Worm (Caenorhabditis elegans): ENCODE data around the gene T16H12.13.
A peak's percentile ranks its signal among the peaks of the same experiment; 100 is the strongest.

T16H12.13 gene

DNA sequence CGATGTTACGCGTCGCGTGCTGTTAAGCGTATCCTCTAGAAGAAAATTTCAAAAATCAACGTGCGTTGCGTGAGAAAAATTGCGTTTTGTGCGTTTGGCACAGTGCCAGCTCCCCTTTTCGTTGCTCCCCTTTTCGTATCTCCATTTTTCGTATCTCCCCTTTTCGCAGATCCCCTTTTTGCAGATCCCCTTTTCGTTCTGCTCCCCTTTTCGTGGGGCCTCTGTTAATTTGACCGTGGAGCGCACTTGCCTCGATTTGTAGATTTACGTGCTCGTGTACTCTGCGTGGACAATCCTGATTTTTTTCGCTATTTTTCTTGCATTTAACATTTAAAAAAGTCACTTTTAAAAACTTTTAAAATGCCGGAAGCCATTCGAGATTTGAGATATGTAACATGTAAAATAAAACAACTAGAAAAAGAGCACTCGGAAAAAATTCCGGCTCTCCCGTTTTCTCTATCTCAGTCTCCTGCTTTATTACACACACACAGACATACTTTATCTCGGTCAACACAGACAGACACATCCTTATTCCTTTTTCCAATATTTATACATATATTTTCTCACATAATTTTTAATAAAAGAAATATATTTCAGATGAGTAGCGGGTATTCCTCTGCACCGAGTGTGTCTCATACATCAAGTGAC lies 38.5 kb downstream of the T16H12.13 start, which contains the start of gene ttll-4 (continued):
- no peak for TF ChIP-seq somi-1 (GFP tag; optimal IDR thresholded peaks at IDR 0.05)
- TF ChIP-seq rpc-1 (optimal IDR thresholded peaks at IDR 0.05): no peak
- no peak for TF ChIP-seq rpc-1 (tag; optimal IDR thresholded peaks at IDR 0.05)
- no peak for TF ChIP-seq pha-4 (tag; optimal IDR thresholded peaks at IDR 0.05)
- TF ChIP-seq snpc-4 (GFP tag; optimal IDR thresholded peaks at IDR 0.05): peak; percentile 19
- TF ChIP-seq snpc-4 (tag; optimal IDR thresholded peaks at IDR 0.05): no peak
- TF ChIP-seq aptf-3 (GFP tag; IDR thresholded peaks at IDR 0.05): no peak
- no peak for TF ChIP-seq madf-8 (GFP tag; conservative IDR thresholded peaks at IDR 0.05)
- no peak for TF ChIP-seq ceh-40 (GFP tag; IDR thresholded peaks at IDR 0.05)
- no peak for TF ChIP-seq Y53G8AR.9 (GFP tag; conservative IDR thresholded peaks at IDR 0.05)
- TF ChIP-seq die-1 (tag; optimal IDR thresholded peaks at IDR 0.05): no peak
- TF ChIP-seq B0035.1 (tag; optimal IDR thresholded peaks at IDR 0.05): no peak
- TF ChIP-seq sea-2 (GFP tag; IDR thresholded peaks at IDR 0.05): no peak
- TF ChIP-seq rec-8 (tag; optimal IDR thresholded peaks at IDR 0.05): peak in 1 of 2 experiments; percentile 11
- peak; percentile 44 for TF ChIP-seq ztf-18 (tag; optimal IDR thresholded peaks at IDR 0.05)
- no peak for TF ChIP-seq ceh-58 (GFP tag; IDR thresholded peaks at IDR 0.05)
- TF ChIP-seq Y95B8A.8 (GFP tag; IDR thresholded peaks at IDR 0.05): peak; percentile 31; the same call in 1 of the 2 replicates
- no peak for TF ChIP-seq dpl-1 (GFP tag; optimal IDR thresholded peaks at IDR 0.05)
- no peak for TF ChIP-seq ZK185.1 (tag; optimal IDR thresholded peaks at IDR 0.05; ENCODE audit: poor library complexity, severe bottlenecking)
- TF ChIP-seq ztf-26 (tag; optimal IDR thresholded peaks at IDR 0.05): no peak
- TF ChIP-seq attf-3 (GFP tag; conservative IDR thresholded peaks at IDR 0.05): peak; percentile 48; the same call in 1 of the 2 replicates
- TF ChIP-seq aptf-2 (GFP tag; conservative IDR thresholded peaks at IDR 0.05): no peak
- peak; percentile 22 for TF ChIP-seq K12H6.12 (tag; optimal IDR thresholded peaks at IDR 0.05)
- peak; percentile 46; the same call in 1 of the 2 replicates for TF ChIP-seq ceh-91 (GFP tag; IDR thresholded peaks at IDR 0.05)
- TF ChIP-seq C17E4.6 (GFP tag; IDR thresholded peaks at IDR 0.05): no peak
- TF ChIP-seq lin-40 (tag; optimal IDR thresholded peaks at IDR 0.05): peak; percentile 32
- TF ChIP-seq let-607 (tag; optimal IDR thresholded peaks at IDR 0.05): no peak
- TF ChIP-seq K11D2.4 (GFP tag; IDR thresholded peaks at IDR 0.05): no peak
- TF ChIP-seq ztf-3 (GFP tag; optimal IDR thresholded peaks at IDR 0.05): no peak
- no peak for TF ChIP-seq tlf-1 (GFP tag; optimal IDR thresholded peaks at IDR 0.05)
- no peak for TF ChIP-seq Y56A3A.18 (GFP tag; IDR thresholded peaks at IDR 0.05)
- peak; percentile 36; the same call in 1 of the 2 replicates for TF ChIP-seq lir-1 (GFP tag; conservative IDR thresholded peaks at IDR 0.05)
- TF ChIP-seq F57A8.1 (GFP tag; optimal IDR thresholded peaks at IDR 0.05): no peak
- TF ChIP-seq zfh-2 (GFP tag; conservative IDR thresholded peaks at IDR 0.05): no peak
- peak; percentile 45; the same call in 1 of the 2 replicates for TF ChIP-seq pbrm-1 (GFP tag; IDR thresholded peaks at IDR 0.05)
- TF ChIP-seq mcd-1 (GFP tag; IDR thresholded peaks at IDR 0.05): peak; percentile 90
- TF ChIP-seq egl-18 (GFP tag; IDR thresholded peaks at IDR 0.05): no peak
- TF ChIP-seq gei-17 (GFP tag; optimal IDR thresholded peaks at IDR 0.05): no peak
- TF ChIP-seq ztf-25 (GFP tag; IDR thresholded peaks at IDR 0.05): 0 out of 2 replicates have a peak, but pooled peaks have one; percentile 56
- TF ChIP-seq F39B2.1 (GFP tag; IDR thresholded peaks at IDR 0.05): no peak
- no peak for TF ChIP-seq lin-26 (GFP tag; IDR thresholded peaks at IDR 0.05)
- TF ChIP-seq akir-1 (GFP tag; optimal IDR thresholded peaks at IDR 0.05): no peak
- TF ChIP-seq Y79H2A.3 (GFP tag; conservative IDR thresholded peaks at IDR 0.05): no peak
- TF ChIP-seq hrde-1 (tag; optimal IDR thresholded peaks at IDR 0.05; ENCODE audit: borderline replicate concordance): no peak
- no peak for TF ChIP-seq Y67H2A.10 (GFP tag; conservative IDR thresholded peaks at IDR 0.05)
- TF ChIP-seq sptf-2 (GFP tag; optimal IDR thresholded peaks at IDR 0.05): no peak
- TF ChIP-seq snpc-1.3 (tag; optimal IDR thresholded peaks at IDR 0.05; ENCODE audit: insufficient read depth): no peak

All from whole organism, young adult.